Worm (Caenorhabditis elegans) whole organism, young adult: ENCODE data around the gene Y71G10AR.4.

ENCODE experiments used
- B0019.2 ChIP-seq: fragments of 200-800 bp; sonication (Bioruptor generic); conservative IDR thresholded peaks from 2 replicates; pipeline ENCODE4 v1.3.6; 2022; ENCODE audit warnings: missing genetic modification reagents, missing genetic modification characterization, missing compliant biosample characterization
- rec-8 ChIP-seq, 2 experiments: sonication (generic microtip); optimal IDR thresholded peaks; 2 replicates each; lab custom pipeline; 2016; ENCODE audit warnings: mild to moderate bottlenecking in 2 of 2, missing genetic modification characterization in 2 of 2, missing genetic modification reagents in 2 of 2, missing genotype in 2 of 2, missing biosample characterization in 1 of 2, missing compliant biosample characterization in 1 of 2, moderate library complexity in 1 of 2
- ztf-28 ChIP-seq: fragments of 200-800 bp; sonication (Bioruptor generic); IDR thresholded peaks from 2 replicates; pipeline ENCODE4 v1.3.6; 2022; ENCODE audit warnings: missing genetic modification reagents, missing genetic modification characterization, missing compliant biosample characterization

DNA sequence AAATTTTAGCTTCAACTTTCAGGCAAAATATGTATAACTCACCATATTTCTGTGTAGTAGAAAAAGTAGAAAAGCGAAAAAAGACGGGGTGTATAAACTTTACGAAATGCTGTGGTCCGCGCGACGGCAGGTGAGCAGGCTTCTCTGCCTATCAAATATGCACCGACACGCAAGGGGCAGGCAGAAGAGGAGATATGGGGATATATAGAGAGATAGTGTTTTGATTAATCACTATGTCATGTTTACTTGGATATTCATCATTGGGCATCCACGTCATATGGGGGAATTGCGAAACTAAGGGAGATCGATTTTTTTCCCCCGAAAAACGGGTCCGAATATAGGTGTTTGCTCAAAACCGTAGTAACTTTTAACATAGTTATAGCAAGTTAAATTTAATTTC, 39.8 kb upstream of the Y71G10AR.4 start, which contains the start of gene gcy-37:
- TF ChIP-seq rec-8 (tag; optimal IDR thresholded peaks at IDR 0.05; lab: Kevin White, UChicago) (no peak), B0019.2 (no peak), ztf-28 (no peak)
